Fruit fly (Drosophila melanogaster) whole organism, embryonic: ENCODE measurements around the gene lectin-37Db.

Source experiments
- Antp ChIP-seq: fragments of 200-800 bp; sonication (Bioruptor generic); optimal IDR thresholded peaks from 3 replicates; lab custom pipeline; 2016; ENCODE audit warnings: missing biosample characterization, missing genetic modification characterization
- CG10565 ChIP-seq: fragments of 200-800 bp; sonication (Bioruptor generic); optimal IDR thresholded peaks from 3 replicates; lab custom pipeline; 2016; ENCODE audit warnings: missing biosample characterization, mild to moderate bottlenecking, missing genetic modification characterization
- CG12744 ChIP-seq: fragments of 200-800 bp; sonication (Bioruptor generic); optimal IDR thresholded peaks from 2 replicates; lab custom pipeline; 2016; ENCODE audit warnings: missing biosample characterization, missing genetic modification characterization
- CG12942 ChIP-seq: fragments of 200-800 bp; sonication (Bioruptor generic); optimal IDR thresholded peaks from 3 replicates; lab custom pipeline; 2016; ENCODE audit warnings: missing biosample characterization, missing genetic modification characterization
- CG15601 ChIP-seq: fragments of 200-800 bp; sonication (Bioruptor generic); optimal IDR thresholded peaks from 3 replicates; lab custom pipeline; 2019; ENCODE audit warnings: missing biosample characterization, mild to moderate bottlenecking, missing genetic modification characterization, moderate library complexity
- CG17186 ChIP-seq: fragments of 200-800 bp; sonication (Bioruptor generic); optimal IDR thresholded peaks from 3 replicates; lab custom pipeline; 2017; ENCODE audit warnings: missing biosample characterization, missing genetic modification reagents, missing genetic modification characterization
- CG18599 ChIP-seq: fragments of 200-800 bp; sonication (Bioruptor generic); optimal IDR thresholded peaks from 3 replicates; lab custom pipeline; 2017; ENCODE audit warnings: missing biosample characterization, missing genetic modification characterization, mild to moderate bottlenecking, moderate library complexity, missing genetic modification reagents
- CG2678 ChIP-seq: fragments of 200-800 bp; sonication (Bioruptor generic); optimal IDR thresholded peaks from 3 replicates; lab custom pipeline; 2019; ENCODE audit warnings: missing biosample characterization, mild to moderate bottlenecking, missing genetic modification characterization, moderate library complexity
- CG30403 ChIP-seq: fragments of 200-800 bp; sonication (Bioruptor generic); optimal IDR thresholded peaks from 3 replicates; lab custom pipeline; 2016; ENCODE audit warnings: missing biosample characterization, missing genetic modification characterization
- CG31224 ChIP-seq: fragments of 200-800 bp; sonication (Bioruptor generic); IDR thresholded peaks from 2 replicates; pipeline ENCODE4 v1.3.6; 2022; ENCODE audit warnings: missing biosample characterization, missing genetic modification characterization
- CG32532 ChIP-seq: fragments of 200-800 bp; sonication (Bioruptor generic); IDR thresholded peaks from 2 replicates; pipeline ENCODE4 v1.3.6; 2022; ENCODE audit warnings: missing biosample characterization, missing genetic modification characterization
- CG7963 ChIP-seq: fragments of 200-800 bp; sonication (Bioruptor generic); IDR thresholded peaks from 3 replicates; pipeline ENCODE4 v1.3.6; 2022; ENCODE audit warnings: missing biosample characterization, missing genetic modification characterization; ENCODE audit not compliant: partially characterized antibody
- CG7987 ChIP-seq: fragments of 200-800 bp; sonication (Bioruptor generic); optimal IDR thresholded peaks from 2 replicates; lab custom pipeline; 2018; ENCODE audit warnings: missing biosample characterization, mild to moderate bottlenecking, missing genetic modification characterization, moderate library complexity
- CG8924 ChIP-seq: fragments of 200-800 bp; optimal IDR thresholded peaks from 3 replicates; lab custom pipeline; 2019; ENCODE audit warnings: missing biosample characterization, mild to moderate bottlenecking, missing genetic modification characterization, moderate library complexity
- CG9215 ChIP-seq: fragments of 200-800 bp; sonication (Bioruptor generic); IDR thresholded peaks from 2 replicates; pipeline ENCODE4 v1.3.6; 2022; ENCODE audit warnings: missing biosample characterization, missing genetic modification characterization
- CTCF ChIP-seq: fragments of 200-800 bp; sonication (Bioruptor generic); optimal IDR thresholded peaks from 2 replicates; lab custom pipeline; 2017; ENCODE audit warnings: missing biosample characterization, mild to moderate bottlenecking, missing genetic modification characterization, moderate library complexity
- CkIIα-i1 ChIP-seq: fragments of 200-800 bp; sonication (Bioruptor generic); IDR thresholded peaks from 2 replicates; pipeline ENCODE4 v1.3.6; 2022; ENCODE audit warnings: missing biosample characterization, missing genetic modification characterization
- Dbx ChIP-seq: fragments of 200-800 bp; sonication (Bioruptor generic); IDR thresholded peaks from 3 replicates; pipeline ENCODE4 v1.3.6; 2022; ENCODE audit warnings: missing biosample characterization, missing genetic modification characterization
- Ets65A ChIP-seq: fragments of 200-800 bp; sonication (Bioruptor generic); peaks from one replicate; lab custom pipeline; 2016; ENCODE audit warnings: missing biosample characterization, missing genetic modification characterization
- Gug ChIP-seq: fragments of 200-800 bp; sonication (Bioruptor generic); IDR thresholded peaks from 4 replicates; pipeline ENCODE4 v1.3.6; 2022; ENCODE audit warnings: missing biosample characterization, missing genetic modification characterization
- H2.0 ChIP-seq: fragments of 200-800 bp; sonication (Bioruptor generic); IDR thresholded peaks from 2 replicates; pipeline ENCODE4 v1.3.6; 2022; ENCODE audit warnings: missing biosample characterization, missing genetic modification characterization
- Hmr ChIP-seq: fragments of 200-800 bp; sonication (Bioruptor generic); optimal IDR thresholded peaks from 3 replicates; lab custom pipeline; 2017; ENCODE audit warnings: mild to moderate bottlenecking, missing biosample characterization, missing genetic modification reagents, missing genetic modification characterization
- Hr78 ChIP-seq, 2 experiments: fragments of 200-800 bp in 1 of 2; fragments of >200 bp in 1 of 2; sonication (Bioruptor generic) in 1 of 2; optimal IDR thresholded peaks; 2 replicates each; lab custom pipeline; 2017 to 2019; ENCODE audit warnings: missing biosample characterization in 2 of 2, missing genetic modification characterization in 2 of 2, mild to moderate bottlenecking in 1 of 2, moderate library complexity in 1 of 2
- Meics ChIP-seq: fragments of 200-800 bp; sonication (Bioruptor generic); optimal IDR thresholded peaks from 2 replicates; lab custom pipeline; 2017; ENCODE audit warnings: missing biosample characterization, mild to moderate bottlenecking, missing genetic modification characterization
- NfI ChIP-seq: fragments of 200-800 bp; sonication (Bioruptor generic); optimal IDR thresholded peaks from 3 replicates; lab custom pipeline; 2018; ENCODE audit warnings: missing biosample characterization, mild to moderate bottlenecking, missing genetic modification characterization, moderate library complexity
- Pdp1 ChIP-seq, 2 experiments: fragments of 200-800 bp; sonication (Bioruptor generic); optimal IDR thresholded peaks; 3 replicates each; lab custom pipeline; 2016; ENCODE audit warnings: missing biosample characterization in 2 of 2, missing genetic modification characterization in 2 of 2, mild to moderate bottlenecking in 1 of 2, moderate library complexity in 1 of 2
- Sin3A ChIP-seq: fragments of >200 bp; optimal IDR thresholded peaks from 2 replicates; lab custom pipeline; 2018
- Sry-δ ChIP-seq: fragments of 200-800 bp; sonication (Bioruptor generic); optimal IDR thresholded peaks from 2 replicates; lab custom pipeline; 2016; ENCODE audit warnings: missing biosample characterization, missing genetic modification characterization
- TFAM ChIP-seq: fragments of 200-800 bp; sonication (Bioruptor generic); optimal IDR thresholded peaks from 2 replicates; lab custom pipeline; 2017; ENCODE audit warnings: missing biosample characterization, missing genetic modification characterization, inconsistent platforms
- Usf ChIP-seq: fragments of 200-800 bp; sonication (Bioruptor generic); optimal IDR thresholded peaks from 2 replicates; lab custom pipeline; 2017; ENCODE audit warnings: missing genotype, missing biosample characterization, missing genetic modification characterization
- ac ChIP-seq: fragments of 200-800 bp; sonication (Bioruptor generic); optimal IDR thresholded peaks from 3 replicates; lab custom pipeline; 2017; ENCODE audit warnings: missing biosample characterization, mild to moderate bottlenecking, missing genetic modification characterization
- bbx ChIP-seq: fragments of 200-800 bp; sonication (Bioruptor generic); IDR thresholded peaks from 2 replicates; pipeline ENCODE4 v1.3.6; 2022; ENCODE audit warnings: missing biosample characterization, missing genetic modification characterization; ENCODE audit not compliant: partially characterized antibody
- bigmax ChIP-seq: fragments of 200-800 bp; sonication (Bioruptor generic); optimal IDR thresholded peaks from 2 replicates; lab custom pipeline; 2018; ENCODE audit warnings: missing biosample characterization, mild to moderate bottlenecking, missing genetic modification characterization
- bsh ChIP-seq, 2 experiments: fragments of 200-800 bp; sonication (Bioruptor generic); optimal IDR thresholded peaks; 2 replicates each; lab custom pipeline; 2017 to 2018; ENCODE audit warnings: mild to moderate bottlenecking in 2 of 2, missing biosample characterization in 2 of 2, missing genetic modification characterization in 2 of 2, moderate library complexity in 1 of 2
- cad ChIP-seq: fragments of >200 bp; optimal IDR thresholded peaks from 2 replicates; lab custom pipeline; 2017; ENCODE audit warnings: missing biosample characterization, missing genetic modification characterization
- gce ChIP-seq: fragments of 200-800 bp; sonication (Bioruptor generic); IDR thresholded peaks from 3 replicates; pipeline ENCODE4 v1.3.6; 2022; ENCODE audit warnings: missing biosample characterization, missing genetic modification characterization
- gsb-n ChIP-seq: fragments of 200-800 bp; sonication (Bioruptor generic); optimal IDR thresholded peaks from 3 replicates; lab custom pipeline; 2018; ENCODE audit warnings: missing biosample characterization, mild to moderate bottlenecking, missing genetic modification characterization
- hb ChIP-seq: fragments of 200-800 bp; sonication (Bioruptor generic); IDR thresholded peaks from 3 replicates; pipeline ENCODE4 v1.3.6; 2022; ENCODE audit warnings: missing biosample characterization, missing genetic modification characterization; ENCODE audit not compliant: partially characterized antibody
- ken ChIP-seq: fragments of 200-800 bp; sonication (Bioruptor generic); IDR thresholded peaks from 3 replicates; pipeline ENCODE4 v1.3.6; 2022; ENCODE audit warnings: missing biosample characterization, missing genetic modification characterization
- lab ChIP-seq: fragments of 200-800 bp; sonication (Bioruptor generic); optimal IDR thresholded peaks from 3 replicates; lab custom pipeline; 2017; ENCODE audit warnings: missing biosample characterization, missing genetic modification characterization, mild to moderate bottlenecking, moderate library complexity, missing genetic modification reagents
- lbe ChIP-seq: fragments of 200-800 bp; sonication (Bioruptor generic); optimal IDR thresholded peaks from 2 replicates; lab custom pipeline; 2016; ENCODE audit warnings: missing biosample characterization, mild to moderate bottlenecking, missing genetic modification characterization
- lola ChIP-seq, 3 experiments: fragments of >200 bp in 2 of 3; fragments of 200-800 bp in 1 of 3; sonication (Bioruptor generic) in 1 of 3; optimal IDR thresholded peaks; 2 replicates each; lab custom pipeline; 2017 to 2019; ENCODE audit warnings: missing biosample characterization in 3 of 3, missing genetic modification characterization in 3 of 3, mild to moderate bottlenecking in 1 of 3, moderate library complexity in 1 of 3
- onecut ChIP-seq: fragments of 200-800 bp; sonication (Bioruptor generic); IDR thresholded peaks from 2 replicates; pipeline ENCODE4 v1.3.6; 2022; ENCODE audit warnings: missing biosample characterization, missing genetic modification characterization
- pfk ChIP-seq: fragments of 200-800 bp; sonication (Bioruptor generic); optimal IDR thresholded peaks from 2 replicates; lab custom pipeline; 2018; ENCODE audit warnings: missing biosample characterization, mild to moderate bottlenecking, missing genetic modification characterization, moderate library complexity
- pnt ChIP-seq: fragments of 200-800 bp; sonication (Bioruptor generic); optimal IDR thresholded peaks from 3 replicates; lab custom pipeline; 2016; ENCODE audit warnings: missing biosample characterization, missing genetic modification characterization
- pros ChIP-seq: fragments of 200-800 bp; sonication (Bioruptor generic); optimal IDR thresholded peaks from 3 replicates; lab custom pipeline; 2019; ENCODE audit warnings: missing biosample characterization, mild to moderate bottlenecking, missing genetic modification characterization, moderate library complexity
- scrt ChIP-seq: fragments of 200-800 bp; sonication (Bioruptor generic); optimal IDR thresholded peaks from 2 replicates; lab custom pipeline; 2018; ENCODE audit warnings: missing biosample characterization, mild to moderate bottlenecking, missing genetic modification characterization, moderate library complexity
- slbo ChIP-seq: fragments of 200-800 bp; sonication (Bioruptor generic); IDR thresholded peaks from 2 replicates; pipeline ENCODE4 v1.3.6; 2022; ENCODE audit warnings: missing biosample characterization, missing genetic modification characterization
- stc ChIP-seq: fragments of 200-800 bp; sonication (Bioruptor generic); IDR thresholded peaks from 2 replicates; pipeline ENCODE4 v1.3.6; 2022; ENCODE audit warnings: missing biosample characterization, missing genetic modification characterization
- wor ChIP-seq: fragments of 200-800 bp; sonication (Bioruptor generic); IDR thresholded peaks from 2 replicates; pipeline ENCODE4 v1.3.6; 2022; ENCODE audit warnings: missing biosample characterization, missing genetic modification characterization

lectin-37Db gene

DNA sequence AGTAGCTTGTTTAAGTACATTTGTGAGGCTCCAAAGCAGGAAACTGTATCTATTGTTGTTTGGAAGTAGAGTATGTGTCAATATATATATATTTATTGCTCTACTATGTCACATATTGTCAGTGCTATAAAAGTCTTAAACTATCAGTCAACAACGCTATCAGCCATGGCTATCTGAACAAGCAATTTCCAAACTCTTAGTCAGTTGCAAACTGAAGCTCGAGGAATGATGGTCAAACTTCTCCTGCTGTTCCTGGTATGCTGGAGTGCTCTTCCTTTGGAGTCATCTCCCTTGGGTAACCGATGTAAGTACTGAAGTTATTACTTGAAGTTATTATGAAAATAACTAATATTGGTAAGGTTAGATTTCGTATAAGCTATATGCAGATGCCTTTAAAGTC, at the start of gene lectin-37Db:
lectin-37Db (plus strand) TSS at position 204 of the 400 bp plus-strand sequence.
- TF ChIP-seq NfI (GFP tag; lab: Kevin White, UChicago) (no peak), Ets65A (peak; percentile 56)
- TF ChIP-seq, all 482 proteins: peak for 1

DNA sequence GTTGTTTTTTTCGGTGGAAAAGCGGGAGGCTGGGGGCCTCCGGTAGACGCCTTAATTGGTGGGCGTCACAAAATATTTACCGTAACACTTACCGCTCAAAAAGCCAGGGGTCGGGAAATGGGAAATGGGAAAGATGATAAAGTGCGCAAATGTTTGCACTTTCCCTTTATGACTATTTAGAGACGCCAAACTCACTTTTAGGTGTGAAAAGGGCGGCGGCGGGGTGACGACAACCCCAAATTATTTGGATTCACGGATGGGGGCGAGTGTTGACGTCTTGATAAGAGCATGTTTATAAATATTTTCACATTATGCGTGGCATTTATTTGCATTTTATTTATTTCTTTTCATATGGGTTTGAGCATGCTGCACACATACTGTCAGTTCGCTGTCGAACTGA, 48.8 kb upstream of the lectin-37Db start, which contains the start of gene CG17349:
CG17349 (plus strand) TSS at position 400 of the 400 bp plus-strand sequence.
- no peak for TF ChIP-seq stc (GFP tag; lab: Robert Waterston, UW)
- TF ChIP-seq slbo (GFP tag; lab: Robert Waterston, UW) = no peak
- peak; percentile 9 for TF ChIP-seq CG18599 (GFP tag; lab: Kevin White, UChicago)
- no peak for TF ChIP-seq scrt (GFP tag; lab: Kevin White, UChicago)
- TF ChIP-seq gsb-n = peak; percentile 51
- no peak for TF ChIP-seq CG12942 (GFP tag; lab: Kevin White, UChicago)
- TF ChIP-seq CG2678 = peak; percentile 46
- no peak for TF ChIP-seq pfk (GFP tag; lab: Kevin White, UChicago)
- TF ChIP-seq TFAM (GFP tag; lab: Kevin White, UChicago) = no peak
- TF ChIP-seq Usf (GFP tag; lab: Kevin White, UChicago) = no peak
- no peak for TF ChIP-seq Pdp1 (GFP tag; optimal IDR thresholded peaks at IDR 0.05; lab: Kevin White, UChicago)
- no peak for TF ChIP-seq cad (GFP tag; lab: Kevin White, UChicago)
- no peak for TF ChIP-seq bbx
- TF ChIP-seq ken (GFP tag; lab: Robert Waterston, UW) = no peak
- no peak for TF ChIP-seq wor
- TF ChIP-seq bsh (GFP tag; optimal IDR thresholded peaks at IDR 0.05; lab: Kevin White, UChicago) = peak in 1 of 2 experiments; percentile 71
- no peak for TF ChIP-seq onecut (GFP tag; lab: Robert Waterston, UW)
- peak; percentile 29 for TF ChIP-seq CG15601 (tag; lab: Kevin White, UChicago)
- TF ChIP-seq lab (GFP tag; lab: Kevin White, UChicago) = no peak
- TF ChIP-seq CG12744 (GFP tag; lab: Kevin White, UChicago) = no peak
- TF ChIP-seq Hr78 (GFP tag; optimal IDR thresholded peaks at IDR 0.05; lab: Kevin White, UChicago) = no peak
- no peak for TF ChIP-seq CG9215 (GFP tag; lab: Robert Waterston, UW)
- TF ChIP-seq CG7987 = no peak
- TF ChIP-seq CG10565 (GFP tag; lab: Kevin White, UChicago) = no peak
- TF ChIP-seq Hmr (GFP tag; lab: Kevin White, UChicago) = no peak
- no peak for TF ChIP-seq CG8924 (tag; lab: Kevin White, UChicago)
- TF ChIP-seq pros (GFP tag; lab: Kevin White, UChicago) = no peak
- no peak for TF ChIP-seq bigmax
- no peak for TF ChIP-seq pnt (GFP tag; lab: Kevin White, UChicago)
- no peak for TF ChIP-seq CG32532 (GFP tag; lab: Robert Waterston, UW)
- no peak for TF ChIP-seq lbe (GFP tag; lab: Kevin White, UChicago)
- TF ChIP-seq Dbx (GFP tag; lab: Robert Waterston, UW) = no peak
- TF ChIP-seq hb = no peak
- TF ChIP-seq gce (GFP tag; lab: Robert Waterston, UW) = no peak
- no peak for TF ChIP-seq CTCF (GFP tag; lab: Kevin White, UChicago)
- no peak for TF ChIP-seq ac
- TF ChIP-seq Gug (GFP tag; lab: Robert Waterston, UW) = no peak
- TF ChIP-seq H2.0 (GFP tag; lab: Robert Waterston, UW) = no peak
- no peak for TF ChIP-seq CG31224 (GFP tag; lab: Robert Waterston, UW)
- TF ChIP-seq CG7963 (GFP tag; lab: Robert Waterston, UW) = no peak
- TF ChIP-seq lola (GFP tag; optimal IDR thresholded peaks at IDR 0.05; lab: Kevin White, UChicago) = peak in 1 of 3 experiments; percentile 57
- no peak for TF ChIP-seq Sry-δ
- TF ChIP-seq CG30403 (GFP tag; lab: Kevin White, UChicago) = no peak
- TF ChIP-seq CkIIα-i1 (GFP tag; lab: Robert Waterston, UW) = no peak
- no peak for TF ChIP-seq Meics (GFP tag; lab: Kevin White, UChicago)
- no peak for TF ChIP-seq Antp
- TF ChIP-seq Sin3A = no peak
- TF ChIP-seq CG17186 (GFP tag; lab: Kevin White, UChicago) = no peak
